Fruit fly (Drosophila melanogaster) whole organism, embryonic: ENCODE measurements around the gene CG5510.

Source experiments
- ATbp ChIP-seq: fragments of 200-800 bp; sonication (Bioruptor generic); optimal IDR thresholded peaks from 2 replicates; lab custom pipeline; 2017; ENCODE audit warnings: missing biosample characterization, mild to moderate bottlenecking, missing genetic modification characterization, missing genetic modification reagents
- Asciz ChIP-seq: fragments of 200-800 bp; sonication (Bioruptor generic); optimal IDR thresholded peaks from 2 replicates; lab custom pipeline; 2017; ENCODE audit warnings: missing biosample characterization, mild to moderate bottlenecking, missing genetic modification characterization, missing genetic modification reagents
- Bgb ChIP-seq: fragments of 200-800 bp; sonication (Bioruptor generic); IDR thresholded peaks from 2 replicates; pipeline ENCODE4 v1.3.6; 2022; ENCODE audit warnings: missing biosample characterization, missing genetic modification characterization; ENCODE audit not compliant: partially characterized antibody
- Blimp-1 ChIP-seq: fragments of 200-800 bp; sonication (Bioruptor generic); optimal IDR thresholded peaks from 3 replicates; lab custom pipeline; 2018; ENCODE audit warnings: missing biosample characterization, missing genetic modification characterization, mild to moderate bottlenecking, moderate library complexity, missing genetic modification reagents
- CG11723 ChIP-seq: fragments of 200-800 bp; sonication (Bioruptor generic); optimal IDR thresholded peaks from 2 replicates; lab custom pipeline; 2017; ENCODE audit warnings: missing biosample characterization, mild to moderate bottlenecking, missing genetic modification characterization
- CG14710 ChIP-seq: fragments of 200-800 bp; sonication (Bioruptor generic); optimal IDR thresholded peaks from 3 replicates; lab custom pipeline; 2019; ENCODE audit warnings: missing biosample characterization, mild to moderate bottlenecking, missing genetic modification characterization, moderate library complexity
- CG17359 ChIP-seq: fragments of 200-800 bp; sonication (Bioruptor generic); optimal IDR thresholded peaks from 3 replicates; lab custom pipeline; 2018; ENCODE audit warnings: missing biosample characterization, mild to moderate bottlenecking, missing genetic modification characterization, moderate library complexity
- CG18262 ChIP-seq: fragments of 200-800 bp; optimal IDR thresholded peaks from 3 replicates; lab custom pipeline; 2019; ENCODE audit warnings: missing biosample characterization, mild to moderate bottlenecking, missing genetic modification characterization, moderate library complexity
- CG2116 ChIP-seq: fragments of 200-800 bp; sonication (Bioruptor generic); optimal IDR thresholded peaks from 3 replicates; lab custom pipeline; 2018; ENCODE audit warnings: missing biosample characterization, mild to moderate bottlenecking, missing genetic modification characterization
- CG2129 ChIP-seq: fragments of 200-800 bp; sonication (Bioruptor generic); IDR thresholded peaks from 2 replicates; pipeline ENCODE4 v1.3.6; 2022; ENCODE audit warnings: missing biosample characterization, missing genetic modification characterization; ENCODE audit not compliant: partially characterized antibody
- CG2199 ChIP-seq: fragments of 200-800 bp; sonication (Bioruptor generic); IDR thresholded peaks from 3 replicates; pipeline ENCODE4 v1.3.6; 2022; ENCODE audit warnings: missing biosample characterization, missing genetic modification characterization
- CG33557 ChIP-seq: fragments of 200-800 bp; sonication (Bioruptor generic); optimal IDR thresholded peaks from 2 replicates; lab custom pipeline; 2019; ENCODE audit warnings: missing biosample characterization, mild to moderate bottlenecking, missing genetic modification characterization, moderate library complexity
- CG4360 ChIP-seq: fragments of 200-800 bp; sonication (Bioruptor generic); IDR thresholded peaks from 2 replicates; pipeline ENCODE4 v1.3.6; 2022; ENCODE audit warnings: missing biosample characterization, missing genetic modification characterization
- CG43689 ChIP-seq: fragments of 200-800 bp; sonication (Bioruptor generic); IDR thresholded peaks from 2 replicates; pipeline ENCODE4 v1.3.6; 2022; ENCODE audit warnings: missing biosample characterization, missing genetic modification characterization
- CG6689 ChIP-seq: fragments of 200-800 bp; sonication (Bioruptor generic); IDR thresholded peaks from 2 replicates; pipeline ENCODE4 v1.3.6; 2022; ENCODE audit warnings: missing biosample characterization, missing genetic modification characterization
- CG6765 ChIP-seq: fragments of 200-800 bp; sonication (Bioruptor generic); optimal IDR thresholded peaks from 3 replicates; lab custom pipeline; 2017; ENCODE audit warnings: missing biosample characterization, mild to moderate bottlenecking, missing genetic modification characterization
- CG7928 ChIP-seq: fragments of 200-800 bp; sonication (Bioruptor generic); optimal IDR thresholded peaks from 2 replicates; lab custom pipeline; 2017; ENCODE audit warnings: missing biosample characterization, mild to moderate bottlenecking, missing genetic modification characterization
- CG9609 ChIP-seq: fragments of 200-800 bp; sonication (Bioruptor generic); optimal IDR thresholded peaks from 3 replicates; lab custom pipeline; 2016; ENCODE audit warnings: missing biosample characterization, missing genetic modification characterization
- Dip3 ChIP-seq: fragments of 200-800 bp; sonication (Bioruptor generic); optimal IDR thresholded peaks from 3 replicates; lab custom pipeline; 2016; ENCODE audit warnings: missing biosample characterization, missing genetic modification characterization
- Doc3 ChIP-seq: fragments of 200-800 bp; sonication (Bioruptor generic); IDR thresholded peaks from 3 replicates; pipeline ENCODE4 v1.3.6; 2022; ENCODE audit warnings: missing biosample characterization, missing genetic modification characterization; ENCODE audit not compliant: partially characterized antibody
- E2f2 ChIP-seq: fragments of 200-800 bp; sonication (Bioruptor generic); IDR thresholded peaks from 2 replicates; pipeline ENCODE4 v1.3.6; 2022; ENCODE audit warnings: missing biosample characterization, missing genetic modification characterization
- Hr3 ChIP-seq: fragments of 200-800 bp; sonication (Bioruptor generic); optimal IDR thresholded peaks from 3 replicates; lab custom pipeline; 2016; ENCODE audit warnings: missing biosample characterization, missing genetic modification characterization
- Med ChIP-seq: fragments of 200-800 bp; sonication (Bioruptor generic); peaks from one replicate; lab custom pipeline; 2016; ENCODE audit warnings: missing biosample characterization, missing genetic modification characterization, mild to moderate bottlenecking, inconsistent platforms, moderate library complexity
- Meics ChIP-seq: fragments of 200-800 bp; sonication (Bioruptor generic); optimal IDR thresholded peaks from 2 replicates; lab custom pipeline; 2017; ENCODE audit warnings: missing biosample characterization, mild to moderate bottlenecking, missing genetic modification characterization
- NFAT ChIP-seq: fragments of 200-800 bp; sonication (Bioruptor generic); IDR thresholded peaks from 2 replicates; pipeline ENCODE4 v1.3.6; 2022; ENCODE audit warnings: missing biosample characterization, missing genetic modification characterization
- Oli ChIP-seq: fragments of 200-800 bp; sonication (Bioruptor generic); optimal IDR thresholded peaks from 2 replicates; lab custom pipeline; 2018; ENCODE audit warnings: missing biosample characterization, mild to moderate bottlenecking, missing genetic modification characterization, moderate library complexity
- Six4 ChIP-seq: fragments of 200-800 bp; sonication (Bioruptor generic); optimal IDR thresholded peaks from 2 replicates; lab custom pipeline; 2016; ENCODE audit warnings: missing biosample characterization, missing genetic modification characterization
- Sox102F ChIP-seq: fragments of 200-800 bp; sonication (Bioruptor generic); optimal IDR thresholded peaks from 2 replicates; lab custom pipeline; 2018; ENCODE audit warnings: missing biosample characterization, mild to moderate bottlenecking, missing genetic modification characterization, moderate library complexity
- Xbp1 ChIP-seq: fragments of 200-800 bp; sonication (Bioruptor generic); optimal IDR thresholded peaks from 3 replicates; lab custom pipeline; 2016; ENCODE audit warnings: missing biosample characterization, mild to moderate bottlenecking, missing genetic modification characterization
- ase ChIP-seq: fragments of 200-800 bp; sonication (Bioruptor generic); IDR thresholded peaks from 3 replicates; pipeline ENCODE4 v1.3.6; 2022; ENCODE audit warnings: missing biosample characterization, missing genetic modification characterization
- chinmo ChIP-seq: fragments of 200-800 bp; sonication (Bioruptor generic); IDR thresholded peaks from 4 replicates; pipeline ENCODE4 v1.3.6; 2022; ENCODE audit warnings: missing biosample characterization, missing genetic modification characterization; ENCODE audit not compliant: partially characterized antibody
- ewg ChIP-seq: fragments of 200-800 bp; sonication (Bioruptor generic); optimal IDR thresholded peaks from 3 replicates; lab custom pipeline; 2017; ENCODE audit warnings: mild to moderate bottlenecking, missing biosample characterization, missing genetic modification reagents, missing genetic modification characterization
- gce ChIP-seq: fragments of 200-800 bp; sonication (Bioruptor generic); IDR thresholded peaks from 3 replicates; pipeline ENCODE4 v1.3.6; 2022; ENCODE audit warnings: missing biosample characterization, missing genetic modification characterization
- hkb ChIP-seq, 2 experiments: fragments of 200-800 bp in 1 of 2; fragments of >200 bp in 1 of 2; sonication (Bioruptor generic) in 1 of 2; IDR thresholded peaks in 1 of 2; optimal IDR thresholded peaks in 1 of 2; 2 replicates each; pipeline versions ENCODE4 v1.3.6 to Lab custom; 2017 to 2022; ENCODE audit warnings: missing biosample characterization in 1 of 2, missing genetic modification characterization in 1 of 2
- insv ChIP-seq, 2 experiments: fragments of 200-800 bp; sonication (Bioruptor generic); optimal IDR thresholded peaks; 3 replicates each; lab custom pipeline; 2016 to 2018; ENCODE audit warnings: missing biosample characterization in 2 of 2, missing genetic modification characterization in 2 of 2
- mirr ChIP-seq: fragments of 200-800 bp; sonication (Bioruptor generic); optimal IDR thresholded peaks from 3 replicates; lab custom pipeline; 2018; ENCODE audit warnings: missing biosample characterization, mild to moderate bottlenecking, missing genetic modification characterization
- pan ChIP-seq, 4 experiments: fragments of >200 bp in 3 of 4; fragments of 200-800 bp in 1 of 4; sonication (Bioruptor generic) in 1 of 4; optimal IDR thresholded peaks in 3 of 4; IDR thresholded peaks in 1 of 4; 2 replicates each; pipeline versions ENCODE4 v1.3.6 to Lab custom; 2017 to 2022; ENCODE audit warnings: missing biosample characterization in 2 of 4, missing genetic modification characterization in 2 of 4, mixed read lengths in 1 of 4
- prd ChIP-seq, 3 experiments: fragments of >200 bp in 2 of 3; fragments of 200-800 bp in 1 of 3; sonication (Bioruptor generic) in 1 of 3; optimal IDR thresholded peaks in 2 of 3; IDR thresholded peaks in 1 of 3; 2 replicates in 2 of 3; 3 replicates in 1 of 3; pipeline versions ENCODE4 v1.3.6 to Lab custom; 2017 to 2022; ENCODE audit warnings: missing biosample characterization in 1 of 3, missing genetic modification characterization in 1 of 3
- rib ChIP-seq: fragments of 200-800 bp; sonication (Bioruptor generic); IDR thresholded peaks from 2 replicates; pipeline ENCODE4 v1.3.6; 2022; ENCODE audit warnings: missing biosample characterization, missing genetic modification characterization
- row ChIP-seq: fragments of 200-800 bp; sonication (Bioruptor generic); IDR thresholded peaks from 3 replicates; pipeline ENCODE4 v1.3.6; 2022; ENCODE audit warnings: missing biosample characterization, missing genetic modification characterization
- salm ChIP-seq: fragments of 200-800 bp; sonication (Bioruptor generic); optimal IDR thresholded peaks from 2 replicates; lab custom pipeline; 2018; ENCODE audit warnings: missing biosample characterization, mild to moderate bottlenecking, missing genetic modification characterization
- sima ChIP-seq: fragments of 200-800 bp; sonication (Bioruptor generic); optimal IDR thresholded peaks from 2 replicates; lab custom pipeline; 2016; ENCODE audit warnings: missing biosample characterization, missing genetic modification characterization
- tap ChIP-seq: fragments of 200-800 bp; optimal IDR thresholded peaks from 3 replicates; lab custom pipeline; 2019; ENCODE audit warnings: missing biosample characterization, mild to moderate bottlenecking, missing genetic modification characterization, moderate library complexity
- vvl ChIP-seq: fragments of 200-800 bp; sonication (Bioruptor generic); IDR thresholded peaks from 2 replicates; pipeline ENCODE4 v1.3.6; 2022; ENCODE audit warnings: missing biosample characterization, missing genetic modification characterization
- zfh1 ChIP-seq: fragments of 200-800 bp; sonication (Bioruptor generic); IDR thresholded peaks from 3 replicates; pipeline ENCODE4 v1.3.6; 2022; ENCODE audit warnings: missing biosample characterization, missing genetic modification characterization

Gene CG5510

dm6 chr3R:24205234-24205894, 36.0 kb upstream of the CG5510 start (continued):
- TF ChIP-seq Blimp-1 (GFP tag; lab: Kevin White, UChicago) (peak; percentile 56), Dip3 (GFP tag; lab: Kevin White, UChicago) (no peak), CG2199 (no peak), gce (GFP tag; lab: Robert Waterston, UW) (no peak), chinmo (GFP tag; lab: Robert Waterston, UW) (peak; percentile 82; the same call in 2 of the 4 replicates), Bgb (GFP tag; lab: Robert Waterston, UW) (no peak), vvl (GFP tag; lab: Robert Waterston, UW) (peak; percentile 44; the same call in 1 of the 2 replicates), Doc3 (GFP tag; lab: Robert Waterston, UW) (no peak), hkb (optimal IDR thresholded peaks at IDR 0.05; lab: Kevin White, UChicago) (no peak), hkb (GFP tag; IDR thresholded peaks at IDR 0.05; lab: Robert Waterston, UW) (no peak)

- peak; percentile 9 for TF ChIP-seq Sox102F (GFP tag; lab: Kevin White, UChicago)
- TF ChIP-seq NFAT (GFP tag; lab: Robert Waterston, UW) = no peak
- TF ChIP-seq row (GFP tag; lab: Robert Waterston, UW) = no peak
- TF ChIP-seq Asciz (GFP tag; lab: Kevin White, UChicago) = no peak
- TF ChIP-seq CG9609 (GFP tag; lab: Kevin White, UChicago) = no peak
- no peak for TF ChIP-seq pan (optimal IDR thresholded peaks at IDR 0.05; lab: Kevin White, UChicago)
- no peak for TF ChIP-seq pan (GFP tag; optimal IDR thresholded peaks at IDR 0.05 in 1 of 2, IDR thresholded peaks at IDR 0.05 in 1 of 2)
- TF ChIP-seq CG17359 = no peak
- no peak for TF ChIP-seq CG6765 (GFP tag; lab: Kevin White, UChicago)
- TF ChIP-seq prd (optimal IDR thresholded peaks at IDR 0.05; lab: Kevin White, UChicago) = no peak
- 0 out of 3 replicates have a peak, but pooled peaks have one; percentile 16 for TF ChIP-seq prd (GFP tag; IDR thresholded peaks at IDR 0.05; lab: Robert Waterston, UW)
- TF ChIP-seq Meics = no peak
- TF ChIP-seq CG2129 (GFP tag; lab: Robert Waterston, UW) = no peak
- TF ChIP-seq ATbp (GFP tag; lab: Kevin White, UChicago) = peak; percentile 7
- TF ChIP-seq zfh1 (GFP tag; lab: Robert Waterston, UW) = 0 out of 3 replicates have a peak, but pooled peaks have one; percentile 7
- no peak for TF ChIP-seq E2f2 (GFP tag; lab: Robert Waterston, UW)
Observed at dm6 chr3R:24204022-24204421, 34.7 kb upstream of the CG5510 start.

- no peak for TF ChIP-seq rib (GFP tag; lab: Robert Waterston, UW)
- TF ChIP-seq CG33557 (GFP tag; lab: Kevin White, UChicago) = no peak
- peak; percentile 15 for TF ChIP-seq CG18262 (tag; lab: Kevin White, UChicago)
- TF ChIP-seq NFAT (GFP tag; lab: Robert Waterston, UW) = no peak
- TF ChIP-seq CG6689 (GFP tag; lab: Robert Waterston, UW) = peak; percentile 51
- no peak for TF ChIP-seq CG4360 (GFP tag; lab: Robert Waterston, UW)
- TF ChIP-seq CG43689 (GFP tag; lab: Robert Waterston, UW) = no peak
- no peak for TF ChIP-seq CG2116 (GFP tag; lab: Kevin White, UChicago)
- no peak for TF ChIP-seq insv (GFP tag; optimal IDR thresholded peaks at IDR 0.05; lab: Kevin White, UChicago)
- no peak for TF ChIP-seq Six4 (GFP tag; lab: Kevin White, UChicago)
- no peak for TF ChIP-seq salm (tag; lab: Kevin White, UChicago)
- TF ChIP-seq ewg = no peak
- TF ChIP-seq CG7928 (GFP tag; lab: Kevin White, UChicago) = no peak
- TF ChIP-seq tap (tag; lab: Kevin White, UChicago) = no peak
- no peak for TF ChIP-seq CG11723 (GFP tag; lab: Kevin White, UChicago)
- TF ChIP-seq CG14710 = peak; percentile 3
- peak; percentile 16 for TF ChIP-seq Hr3 (GFP tag; lab: Kevin White, UChicago)
- no peak for TF ChIP-seq ase (GFP tag; lab: Robert Waterston, UW)
- peak; percentile 47 for TF ChIP-seq Med (GFP tag; lab: Kevin White, UChicago)
- no peak for TF ChIP-seq sima (GFP tag; lab: Kevin White, UChicago)
- TF ChIP-seq mirr (GFP tag; lab: Kevin White, UChicago) = no peak
- TF ChIP-seq Oli = peak; percentile 40
- TF ChIP-seq Xbp1 (GFP tag; lab: Kevin White, UChicago) = peak; percentile 24
Observed at dm6 chr3R:24203426-24203825, 34.1 kb upstream of the CG5510 start.
